Fruit fly (Drosophila melanogaster) whole organism, embryonic: ENCODE results near the gene Idgf3.
A peak's percentile ranks its signal among the peaks of the same experiment; 100 is the strongest.

Experiments used
- BEAF-32 ChIP-seq: fragments of 200-800 bp; sonication (Bioruptor generic); optimal IDR thresholded peaks from 3 replicates; lab custom pipeline; 2017; ENCODE audit warnings: missing biosample characterization, missing genetic modification characterization, mild to moderate bottlenecking, moderate library complexity, missing genetic modification reagents
- BtbVII ChIP-seq: fragments of 200-800 bp; sonication (Bioruptor generic); optimal IDR thresholded peaks from 3 replicates; lab custom pipeline; 2017; ENCODE audit warnings: missing biosample characterization, mild to moderate bottlenecking, missing genetic modification characterization
- CG10431 ChIP-seq: fragments of 200-800 bp; sonication (Bioruptor generic); optimal IDR thresholded peaks from 3 replicates; lab custom pipeline; 2018; ENCODE audit warnings: missing biosample characterization, mild to moderate bottlenecking, missing genetic modification characterization
- CG12071 ChIP-seq: fragments of 200-800 bp; sonication (Bioruptor generic); optimal IDR thresholded peaks from 3 replicates; lab custom pipeline; 2018; ENCODE audit warnings: missing biosample characterization, mild to moderate bottlenecking, missing genetic modification characterization
- CG12659 ChIP-seq: fragments of 200-800 bp; sonication (Bioruptor generic); optimal IDR thresholded peaks from 3 replicates; lab custom pipeline; 2017; ENCODE audit warnings: mild to moderate bottlenecking, missing biosample characterization, missing genetic modification reagents, missing genetic modification characterization
- CG12942 ChIP-seq: fragments of 200-800 bp; sonication (Bioruptor generic); optimal IDR thresholded peaks from 3 replicates; lab custom pipeline; 2016; ENCODE audit warnings: missing biosample characterization, missing genetic modification characterization
- CG13123 ChIP-seq: fragments of 200-800 bp; sonication (Bioruptor generic); optimal IDR thresholded peaks from 2 replicates; lab custom pipeline; 2016; ENCODE audit warnings: missing biosample characterization, missing genetic modification characterization
- CG14441 ChIP-seq: fragments of 200-800 bp; sonication (Bioruptor generic); IDR thresholded peaks from 2 replicates; pipeline ENCODE4 v1.3.6; 2022; ENCODE audit warnings: missing biosample characterization, missing genetic modification characterization
- CG16815 ChIP-seq: fragments of 200-800 bp; sonication (Bioruptor generic); optimal IDR thresholded peaks from 3 replicates; lab custom pipeline; 2017; ENCODE audit warnings: missing biosample characterization, mild to moderate bottlenecking, missing genetic modification characterization
- CG18011 ChIP-seq: fragments of 200-800 bp; sonication (Bioruptor generic); optimal IDR thresholded peaks from 2 replicates; lab custom pipeline; 2017; ENCODE audit warnings: missing biosample characterization, missing genetic modification characterization, mild to moderate bottlenecking, moderate library complexity, missing genotype
- CG18619 ChIP-seq: fragments of 200-800 bp; sonication (Bioruptor generic); optimal IDR thresholded peaks from 3 replicates; lab custom pipeline; 2017; ENCODE audit warnings: missing biosample characterization, mild to moderate bottlenecking, missing genetic modification characterization
- CG31441 ChIP-seq: fragments of 200-800 bp; sonication (Bioruptor generic); IDR thresholded peaks from 2 replicates; pipeline ENCODE4 v1.3.6; 2022; ENCODE audit warnings: missing biosample characterization, missing genetic modification characterization
- CG3847 ChIP-seq: fragments of 200-800 bp; sonication (Bioruptor generic); IDR thresholded peaks from 2 replicates; pipeline ENCODE4 v1.3.6; 2022; ENCODE audit warnings: missing biosample characterization, missing genetic modification characterization
- CG4424 ChIP-seq: fragments of 200-800 bp; sonication (Bioruptor generic); optimal IDR thresholded peaks from 3 replicates; lab custom pipeline; 2016; ENCODE audit warnings: missing biosample characterization, missing genetic modification characterization
- CG4617 ChIP-seq: fragments of 200-800 bp; sonication (Bioruptor generic); optimal IDR thresholded peaks from 3 replicates; lab custom pipeline; 2016; ENCODE audit warnings: missing biosample characterization, missing genetic modification characterization, borderline replicate concordance
- CG6813 ChIP-seq: fragments of 200-800 bp; sonication (Bioruptor generic); optimal IDR thresholded peaks from 2 replicates; lab custom pipeline; 2017; ENCODE audit warnings: missing biosample characterization, missing genetic modification characterization, mild to moderate bottlenecking, moderate library complexity, missing genetic modification reagents
- CG7372 ChIP-seq: fragments of 200-800 bp; sonication (Bioruptor generic); IDR thresholded peaks from 2 replicates; pipeline ENCODE4 v1.3.6; 2022; ENCODE audit warnings: missing biosample characterization, missing genetic modification characterization
- CG8924 ChIP-seq: fragments of 200-800 bp; optimal IDR thresholded peaks from 3 replicates; lab custom pipeline; 2019; ENCODE audit warnings: missing biosample characterization, mild to moderate bottlenecking, missing genetic modification characterization, moderate library complexity
- CG9817 ChIP-seq: fragments of 200-800 bp; sonication (Bioruptor generic); optimal IDR thresholded peaks from 2 replicates; lab custom pipeline; 2018; ENCODE audit warnings: missing biosample characterization, mild to moderate bottlenecking, missing genetic modification characterization, moderate library complexity
- Dbx ChIP-seq: fragments of 200-800 bp; sonication (Bioruptor generic); IDR thresholded peaks from 3 replicates; pipeline ENCODE4 v1.3.6; 2022; ENCODE audit warnings: missing biosample characterization, missing genetic modification characterization
- Deaf1 ChIP-seq: fragments of 200-800 bp; optimal IDR thresholded peaks from 3 replicates; lab custom pipeline; 2019; ENCODE audit warnings: missing biosample characterization, mild to moderate bottlenecking, missing genetic modification characterization, moderate library complexity
- Doc3 ChIP-seq: fragments of 200-800 bp; sonication (Bioruptor generic); IDR thresholded peaks from 3 replicates; pipeline ENCODE4 v1.3.6; 2022; ENCODE audit warnings: missing biosample characterization, missing genetic modification characterization; ENCODE audit not compliant: partially characterized antibody
- HLH4C ChIP-seq: fragments of 200-800 bp; sonication (Bioruptor generic); IDR thresholded peaks from 3 replicates; pipeline ENCODE4 v1.3.6; 2022; ENCODE audit warnings: missing biosample characterization, missing genetic modification characterization; ENCODE audit not compliant: partially characterized antibody
- MTF-1 ChIP-seq: fragments of 200-800 bp; sonication (Bioruptor generic); optimal IDR thresholded peaks from 2 replicates; lab custom pipeline; 2018; ENCODE audit warnings: missing biosample characterization, mild to moderate bottlenecking, missing genetic modification characterization, borderline replicate concordance
- Meics ChIP-seq: fragments of 200-800 bp; sonication (Bioruptor generic); optimal IDR thresholded peaks from 2 replicates; lab custom pipeline; 2017; ENCODE audit warnings: missing biosample characterization, mild to moderate bottlenecking, missing genetic modification characterization
- PHDP ChIP-seq: fragments of 200-800 bp; sonication (Bioruptor generic); optimal IDR thresholded peaks from 3 replicates; lab custom pipeline; 2018; ENCODE audit warnings: missing biosample characterization, mild to moderate bottlenecking, missing genetic modification characterization, moderate library complexity
- Spps ChIP-seq: fragments of 200-800 bp; sonication (Bioruptor generic); optimal IDR thresholded peaks from 2 replicates; lab custom pipeline; 2018; ENCODE audit warnings: missing biosample characterization, mild to moderate bottlenecking, missing genetic modification characterization
- TFAM ChIP-seq: fragments of 200-800 bp; sonication (Bioruptor generic); optimal IDR thresholded peaks from 2 replicates; lab custom pipeline; 2017; ENCODE audit warnings: missing biosample characterization, missing genetic modification characterization, inconsistent platforms
- Trl ChIP-seq, 3 experiments: fragments of >200 bp in 2 of 3; fragments of 200-800 bp in 1 of 3; sonication (Bioruptor generic) in 1 of 3; optimal IDR thresholded peaks; 2 replicates in 1 of 3; 3 replicates in 2 of 3; lab custom pipeline; 2016 to 2017; ENCODE audit warnings: missing biosample characterization in 1 of 3, missing genetic modification characterization in 1 of 3
- Usf ChIP-seq: fragments of 200-800 bp; sonication (Bioruptor generic); optimal IDR thresholded peaks from 2 replicates; lab custom pipeline; 2017; ENCODE audit warnings: missing genotype, missing biosample characterization, missing genetic modification characterization
- YL-1 ChIP-seq: fragments of 200-800 bp; sonication (Bioruptor generic); optimal IDR thresholded peaks from 3 replicates; lab custom pipeline; 2017; ENCODE audit warnings: missing biosample characterization, mild to moderate bottlenecking, missing genetic modification characterization
- ac ChIP-seq: fragments of 200-800 bp; sonication (Bioruptor generic); optimal IDR thresholded peaks from 3 replicates; lab custom pipeline; 2017; ENCODE audit warnings: missing biosample characterization, mild to moderate bottlenecking, missing genetic modification characterization
- cwo ChIP-seq: fragments of 200-800 bp; sonication (Bioruptor generic); optimal IDR thresholded peaks from 3 replicates; lab custom pipeline; 2017; ENCODE audit warnings: missing biosample characterization, missing genetic modification characterization, mild to moderate bottlenecking, moderate library complexity, missing genetic modification reagents
- dimm ChIP-seq: fragments of 200-800 bp; sonication (Bioruptor generic); IDR thresholded peaks from 2 replicates; pipeline ENCODE4 v1.3.6; 2022; ENCODE audit warnings: missing biosample characterization, missing genetic modification characterization
- fd102C ChIP-seq: fragments of 200-800 bp; sonication (Bioruptor generic); optimal IDR thresholded peaks from 2 replicates; lab custom pipeline; 2018; ENCODE audit warnings: missing biosample characterization, mild to moderate bottlenecking, missing genetic modification characterization, moderate library complexity
- gro ChIP-seq: fragments of 200-800 bp; sonication (Bioruptor generic); optimal IDR thresholded peaks from 2 replicates; lab custom pipeline; 2016; ENCODE audit warnings: missing biosample characterization, missing genetic modification characterization
- inv ChIP-seq: fragments of 200-800 bp; sonication (Bioruptor generic); IDR thresholded peaks from 2 replicates; pipeline ENCODE4 v1.3.6; 2022; ENCODE audit warnings: missing biosample characterization, missing genetic modification characterization; ENCODE audit not compliant: partially characterized antibody
- kah ChIP-seq: fragments of 200-800 bp; sonication (Bioruptor generic); optimal IDR thresholded peaks from 2 replicates; lab custom pipeline; 2018; ENCODE audit warnings: missing biosample characterization, mild to moderate bottlenecking, missing genetic modification characterization
- knrl ChIP-seq: fragments of 200-800 bp; sonication (Bioruptor generic); IDR thresholded peaks from 3 replicates; pipeline ENCODE4 v1.3.6; 2022; ENCODE audit warnings: missing biosample characterization, missing genetic modification characterization; ENCODE audit not compliant: partially characterized antibody
- lilli ChIP-seq: fragments of 200-800 bp; sonication (Bioruptor generic); optimal IDR thresholded peaks from 3 replicates; lab custom pipeline; 2016; ENCODE audit warnings: missing biosample characterization, missing genetic modification characterization
- odd ChIP-seq: fragments of 200-800 bp; sonication (Bioruptor generic); optimal IDR thresholded peaks from 2 replicates; lab custom pipeline; 2017; ENCODE audit warnings: missing biosample characterization, mild to moderate bottlenecking, missing genetic modification characterization
- pan ChIP-seq, 4 experiments: fragments of >200 bp in 3 of 4; fragments of 200-800 bp in 1 of 4; sonication (Bioruptor generic) in 1 of 4; optimal IDR thresholded peaks in 3 of 4; IDR thresholded peaks in 1 of 4; 2 replicates each; pipeline versions ENCODE4 v1.3.6 to Lab custom; 2017 to 2022; ENCODE audit warnings: missing biosample characterization in 2 of 4, missing genetic modification characterization in 2 of 4, mixed read lengths in 1 of 4
- pb ChIP-seq: fragments of 200-800 bp; sonication (Bioruptor generic); optimal IDR thresholded peaks from 3 replicates; lab custom pipeline; 2016; ENCODE audit warnings: missing biosample characterization, missing genetic modification characterization
- sim ChIP-seq: fragments of 200-800 bp; sonication (Bioruptor generic); IDR thresholded peaks from 2 replicates; pipeline ENCODE4 v1.3.6; 2022; ENCODE audit warnings: missing biosample characterization, missing genetic modification characterization
- stc ChIP-seq: fragments of 200-800 bp; sonication (Bioruptor generic); IDR thresholded peaks from 2 replicates; pipeline ENCODE4 v1.3.6; 2022; ENCODE audit warnings: missing biosample characterization, missing genetic modification characterization
- unpg ChIP-seq: fragments of 200-800 bp; sonication (Bioruptor generic); optimal IDR thresholded peaks from 3 replicates; lab custom pipeline; 2018; ENCODE audit warnings: missing biosample characterization, mild to moderate bottlenecking, missing genetic modification characterization, moderate library complexity
- usp ChIP-seq: fragments of >200 bp; optimal IDR thresholded peaks from 2 replicates; lab custom pipeline; 2017; ENCODE audit warnings: missing biosample characterization, missing genetic modification characterization

Idgf3 gene

DNA sequence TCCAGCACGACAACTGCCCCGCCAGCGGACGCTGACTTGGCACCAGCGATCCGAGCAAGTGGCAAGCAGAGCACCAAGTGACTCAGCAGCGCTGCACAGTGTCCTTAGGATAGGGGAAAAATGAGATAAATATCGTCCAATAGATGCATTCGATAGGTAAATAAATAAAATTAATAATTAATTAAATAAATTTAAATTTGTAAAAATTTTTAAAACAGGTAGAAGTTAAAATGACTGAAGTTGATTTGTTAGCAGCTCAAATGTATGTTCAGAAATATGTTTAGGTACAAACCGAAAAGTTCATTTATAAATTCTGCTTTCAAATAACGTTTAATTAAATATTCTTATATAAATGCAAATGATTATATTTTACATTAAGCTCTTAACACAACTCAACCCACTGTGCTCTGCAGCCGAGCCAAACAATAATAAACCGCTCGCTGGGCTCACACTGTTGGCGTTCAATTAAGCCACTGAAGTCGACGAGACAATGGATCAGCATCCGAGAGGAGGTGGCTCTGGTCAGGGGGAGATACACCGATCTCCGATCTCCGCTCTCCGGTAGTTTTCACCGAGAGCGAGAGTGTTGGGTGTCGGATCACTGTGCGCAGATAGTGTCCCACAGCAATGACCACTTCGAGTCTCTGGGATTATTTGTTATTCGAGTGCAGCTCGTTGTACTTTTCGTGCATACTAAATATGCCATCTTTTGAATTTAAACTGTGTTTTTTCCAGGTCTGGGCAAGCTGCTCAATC, 2.1 kb upstream of the Idgf3 start, which contains the start of gene CG5888 (continued):
- TF ChIP-seq CG3847 (peak; percentile 65), pb (no peak), kah (GFP tag; lab: Kevin White, UChicago) (peak; percentile 22), odd (GFP tag; lab: Kevin White, UChicago) (peak; percentile 74), CG12071 (GFP tag; lab: Kevin White, UChicago) (no peak), CG31441 (GFP tag; lab: Robert Waterston, UW) (peak; percentile 53), stc (GFP tag; lab: Robert Waterston, UW) (peak; percentile 56), gro (GFP tag; lab: Kevin White, UChicago) (no peak), CG4424 (GFP tag; lab: Kevin White, UChicago) (peak; percentile 49), pan (optimal IDR thresholded peaks at IDR 0.05; lab: Kevin White, UChicago) (no peak), pan (GFP tag; optimal IDR thresholded peaks at IDR 0.05 in 1 of 2, IDR thresholded peaks at IDR 0.05 in 1 of 2) (peak in 1 of 2 experiments; percentile 59), fd102C (GFP tag; lab: Kevin White, UChicago) (no peak), HLH4C (GFP tag; lab: Robert Waterston, UW) (no peak), CG14441 (GFP tag; lab: Robert Waterston, UW) (peak; percentile 67), MTF-1 (GFP tag; lab: Kevin White, UChicago) (no peak), CG7372 (GFP tag; lab: Robert Waterston, UW) (peak; percentile 52; the same call in 1 of the 2 replicates), BEAF-32 (GFP tag; lab: Kevin White, UChicago) (no peak), CG18011 (GFP tag; lab: Kevin White, UChicago) (no peak), usp (GFP tag; lab: Kevin White, UChicago) (no peak), Trl (optimal IDR thresholded peaks at IDR 0.05; lab: Kevin White, UChicago) (peak; percentile 12 to 27), Trl (GFP tag; optimal IDR thresholded peaks at IDR 0.05; lab: Kevin White, UChicago) (no peak), CG12659 (GFP tag; lab: Kevin White, UChicago) (peak; percentile 61), knrl (GFP tag; lab: Robert Waterston, UW) (0 out of 3 replicates have a peak, but pooled peaks have one; percentile 36), CG10431 (GFP tag; lab: Kevin White, UChicago) (peak; percentile 64), unpg (peak; percentile 72), CG9817 (peak; percentile 24), CG16815 (GFP tag; lab: Kevin White, UChicago) (peak; percentile 45), cwo (GFP tag; lab: Kevin White, UChicago) (peak; percentile 22), Doc3 (no peak), ac (GFP tag; lab: Kevin White, UChicago) (peak; percentile 63), CG8924 (tag; lab: Kevin White, UChicago) (peak; percentile 86), Dbx (GFP tag; lab: Robert Waterston, UW) (0 out of 3 replicates have a peak, but pooled peaks have one; percentile 20), sim (peak; percentile 42; the same call in 1 of the 2 replicates), Meics (GFP tag; lab: Kevin White, UChicago) (peak; percentile 44), CG4617 (no peak), dimm (GFP tag; lab: Robert Waterston, UW) (no peak), CG12942 (GFP tag; lab: Kevin White, UChicago) (peak; percentile 34), BtbVII (GFP tag; lab: Kevin White, UChicago) (peak; percentile 28), CG13123 (GFP tag; lab: Kevin White, UChicago) (no peak), CG6813 (GFP tag; lab: Kevin White, UChicago) (peak; percentile 31), TFAM (GFP tag; lab: Kevin White, UChicago) (no peak), Usf (peak; percentile 48), inv (GFP tag; lab: Robert Waterston, UW) (peak; percentile 32; the same call in 1 of the 2 replicates), Spps (tag; lab: Kevin White, UChicago) (peak; percentile 13), YL-1 (GFP tag; lab: Kevin White, UChicago) (peak; percentile 38), PHDP (tag; lab: Kevin White, UChicago) (peak; percentile 73), Deaf1 (tag; lab: Kevin White, UChicago) (peak; percentile 49), lilli (no peak), CG18619 (GFP tag; lab: Kevin White, UChicago) (peak; percentile 61)
